Fruit fly (Drosophila melanogaster) whole organism, embryonic: ENCODE results near the gene CG17738.

Experiments used
- CG15479 ChIP-seq: fragments of 200-800 bp; sonication (Bioruptor generic); optimal IDR thresholded peaks from 3 replicates; lab custom pipeline; 2019; ENCODE audit warnings: missing biosample characterization, mild to moderate bottlenecking, missing genetic modification characterization, moderate library complexity
- NC2β ChIP-seq: fragments of 200-800 bp; sonication (Bioruptor generic); optimal IDR thresholded peaks from 2 replicates; lab custom pipeline; 2016; ENCODE audit warnings: missing biosample characterization, missing genetic modification characterization
- Sox100B ChIP-seq: fragments of 200-800 bp; sonication (Bioruptor generic); optimal IDR thresholded peaks from 3 replicates; lab custom pipeline; 2018; ENCODE audit warnings: missing biosample characterization, mild to moderate bottlenecking, missing genetic modification characterization
- Trl ChIP-seq, 3 experiments: fragments of >200 bp in 2 of 3; fragments of 200-800 bp in 1 of 3; sonication (Bioruptor generic) in 1 of 3; optimal IDR thresholded peaks; 2 replicates in 1 of 3; 3 replicates in 2 of 3; lab custom pipeline; 2016 to 2017; ENCODE audit warnings: missing biosample characterization in 1 of 3, missing genetic modification characterization in 1 of 3
- lmd ChIP-seq: fragments of 200-800 bp; sonication (Bioruptor generic); IDR thresholded peaks from 2 replicates; pipeline ENCODE4 v1.3.6; 2022; ENCODE audit warnings: missing biosample characterization, missing genetic modification characterization

- no peak for TF ChIP-seq Trl (optimal IDR thresholded peaks at IDR 0.05; lab: Kevin White, UChicago)
- TF ChIP-seq Trl (GFP tag; optimal IDR thresholded peaks at IDR 0.05; lab: Kevin White, UChicago): no peak
- no peak for TF ChIP-seq lmd (GFP tag; lab: Robert Waterston, UW)
- no peak for TF ChIP-seq CG15479 (GFP tag; lab: Kevin White, UChicago)
- no peak for TF ChIP-seq Sox100B (GFP tag; lab: Kevin White, UChicago)
- TF ChIP-seq NC2β (GFP tag; lab: Kevin White, UChicago): no peak
Measured at dm6 chr3R:12232629-12233028, 38.1 kb upstream of the CG17738 start, which contains the start of gene Pglym87.
